Fruit fly (Drosophila melanogaster) whole organism, embryonic: ENCODE measurements around the gene CG12947.

Experiments
- ATbp ChIP-seq: fragments of 200-800 bp; sonication (Bioruptor generic); optimal IDR thresholded peaks from 2 replicates; lab custom pipeline; 2017; ENCODE audit warnings: missing biosample characterization, mild to moderate bottlenecking, missing genetic modification characterization, missing genetic modification reagents
- Awh ChIP-seq: fragments of 200-800 bp; sonication (Bioruptor generic); IDR thresholded peaks from 2 replicates; pipeline ENCODE4, ENCODE4 v1.3.6; 2022; ENCODE audit warnings: missing biosample characterization, missing genetic modification characterization
- B-H2 ChIP-seq: fragments of 200-800 bp; sonication (Bioruptor generic); optimal IDR thresholded peaks from 2 replicates; lab custom pipeline; 2018; ENCODE audit warnings: missing biosample characterization, mild to moderate bottlenecking, missing genetic modification characterization
- CG12391 ChIP-seq: fragments of 200-800 bp; sonication (Bioruptor generic); optimal IDR thresholded peaks from 3 replicates; lab custom pipeline; 2018; ENCODE audit warnings: missing biosample characterization, mild to moderate bottlenecking, missing genetic modification characterization, moderate library complexity
- CG14667 ChIP-seq: fragments of 200-800 bp; sonication (Bioruptor generic); IDR thresholded peaks from 2 replicates; pipeline ENCODE4 v1.3.6; 2022; ENCODE audit warnings: missing biosample characterization, missing genetic modification characterization
- CG14965 ChIP-seq: fragments of 200-800 bp; sonication (Bioruptor generic); optimal IDR thresholded peaks from 2 replicates; lab custom pipeline; 2016; ENCODE audit warnings: missing biosample characterization, missing genetic modification characterization, borderline replicate concordance
- CG15073 ChIP-seq: fragments of 200-800 bp; sonication (Bioruptor generic); optimal IDR thresholded peaks from 2 replicates; lab custom pipeline; 2016; ENCODE audit warnings: missing biosample characterization, missing genetic modification characterization
- CG15514 ChIP-seq: fragments of 200-800 bp; sonication (Bioruptor generic); optimal IDR thresholded peaks from 3 replicates; lab custom pipeline; 2017; ENCODE audit warnings: missing biosample characterization, missing genetic modification characterization, mild to moderate bottlenecking, moderate library complexity, missing genetic modification reagents
- CG15696 ChIP-seq: fragments of 200-800 bp; sonication (Bioruptor generic); optimal IDR thresholded peaks from 2 replicates; lab custom pipeline; 2019; ENCODE audit warnings: missing biosample characterization, mild to moderate bottlenecking, missing genetic modification characterization, moderate library complexity
- CG1603 ChIP-seq: fragments of 200-800 bp; sonication (Bioruptor generic); optimal IDR thresholded peaks from 2 replicates; lab custom pipeline; 2019; ENCODE audit warnings: missing biosample characterization, mild to moderate bottlenecking, missing genetic modification characterization, moderate library complexity
- CG16779 ChIP-seq: fragments of 200-800 bp; sonication (Bioruptor generic); IDR thresholded peaks from 2 replicates; pipeline ENCODE4 v1.3.6; 2022; ENCODE audit warnings: missing biosample characterization, missing genetic modification characterization
- CG16815 ChIP-seq: fragments of 200-800 bp; sonication (Bioruptor generic); optimal IDR thresholded peaks from 3 replicates; lab custom pipeline; 2017; ENCODE audit warnings: missing biosample characterization, mild to moderate bottlenecking, missing genetic modification characterization
- CG17802 ChIP-seq: fragments of 200-800 bp; sonication (Bioruptor generic); optimal IDR thresholded peaks from 2 replicates; lab custom pipeline; 2018; ENCODE audit warnings: missing biosample characterization, mild to moderate bottlenecking, missing genetic modification characterization, moderate library complexity
- CG2889 ChIP-seq: fragments of 200-800 bp; sonication (Bioruptor generic); IDR thresholded peaks from 3 replicates; pipeline ENCODE4 v1.3.6; 2022; ENCODE audit warnings: missing biosample characterization, missing genetic modification characterization
- CG3065 ChIP-seq: fragments of 200-800 bp; sonication (Bioruptor generic); optimal IDR thresholded peaks from 2 replicates; lab custom pipeline; 2016; ENCODE audit warnings: missing biosample characterization, missing genetic modification characterization
- CG32767 ChIP-seq: fragments of 200-800 bp; sonication (Bioruptor generic); IDR thresholded peaks from 2 replicates; pipeline ENCODE4 v1.3.6; 2022; ENCODE audit warnings: missing biosample characterization, missing genetic modification characterization
- CG3847 ChIP-seq: fragments of 200-800 bp; sonication (Bioruptor generic); IDR thresholded peaks from 2 replicates; pipeline ENCODE4 v1.3.6; 2022; ENCODE audit warnings: missing biosample characterization, missing genetic modification characterization
- CG4617 ChIP-seq: fragments of 200-800 bp; sonication (Bioruptor generic); optimal IDR thresholded peaks from 3 replicates; lab custom pipeline; 2016; ENCODE audit warnings: missing biosample characterization, missing genetic modification characterization, borderline replicate concordance
- CG7271 ChIP-seq: fragments of 200-800 bp; sonication (Bioruptor generic); optimal IDR thresholded peaks from 2 replicates; lab custom pipeline; 2018; ENCODE audit warnings: missing biosample characterization, mild to moderate bottlenecking, missing genetic modification characterization, moderate library complexity
- CG7372 ChIP-seq: fragments of 200-800 bp; sonication (Bioruptor generic); IDR thresholded peaks from 2 replicates; pipeline ENCODE4 v1.3.6; 2022; ENCODE audit warnings: missing biosample characterization, missing genetic modification characterization
- CG9932 ChIP-seq: fragments of 200-800 bp; sonication (Bioruptor generic); IDR thresholded peaks from 2 replicates; pipeline ENCODE4 v1.3.6; 2022; ENCODE audit warnings: missing biosample characterization, missing genetic modification characterization
- Camta ChIP-seq: fragments of 200-800 bp; sonication (Bioruptor generic); optimal IDR thresholded peaks from 2 replicates; lab custom pipeline; 2016; ENCODE audit warnings: missing biosample characterization, missing genetic modification characterization
- Dip2 ChIP-seq: fragments of 200-800 bp; sonication (Bioruptor generic); IDR thresholded peaks from 2 replicates; pipeline ENCODE4 v1.3.6; 2022; ENCODE audit warnings: missing biosample characterization, missing genetic modification characterization
- Fer2 ChIP-seq: fragments of 200-800 bp; sonication (Bioruptor generic); optimal IDR thresholded peaks from 2 replicates; lab custom pipeline; 2018; ENCODE audit warnings: missing biosample characterization, mild to moderate bottlenecking, missing genetic modification characterization, moderate library complexity
- MTF-1 ChIP-seq: fragments of 200-800 bp; sonication (Bioruptor generic); optimal IDR thresholded peaks from 2 replicates; lab custom pipeline; 2018; ENCODE audit warnings: missing biosample characterization, mild to moderate bottlenecking, missing genetic modification characterization, borderline replicate concordance
- NC2α ChIP-seq: fragments of 200-800 bp; sonication (Bioruptor generic); optimal IDR thresholded peaks from 2 replicates; lab custom pipeline; 2016; ENCODE audit warnings: missing biosample characterization, missing genetic modification characterization
- NFAT ChIP-seq: fragments of 200-800 bp; sonication (Bioruptor generic); IDR thresholded peaks from 2 replicates; pipeline ENCODE4 v1.3.6; 2022; ENCODE audit warnings: missing biosample characterization, missing genetic modification characterization
- Pdp1 ChIP-seq, 2 experiments: fragments of 200-800 bp; sonication (Bioruptor generic); optimal IDR thresholded peaks; 3 replicates each; lab custom pipeline; 2016; ENCODE audit warnings: missing biosample characterization in 2 of 2, missing genetic modification characterization in 2 of 2, mild to moderate bottlenecking in 1 of 2, moderate library complexity in 1 of 2
- Ravus ChIP-seq: fragments of 200-800 bp; sonication (Bioruptor generic); IDR thresholded peaks from 2 replicates; pipeline ENCODE4 v1.3.6; 2022; ENCODE audit warnings: missing biosample characterization, missing genetic modification characterization
- Rx ChIP-seq: fragments of 200-800 bp; sonication (Bioruptor generic); IDR thresholded peaks from 2 replicates; pipeline ENCODE4 v1.3.6; 2022; ENCODE audit warnings: missing biosample characterization, missing genetic modification characterization
- Sox100B ChIP-seq: fragments of 200-800 bp; sonication (Bioruptor generic); optimal IDR thresholded peaks from 3 replicates; lab custom pipeline; 2018; ENCODE audit warnings: missing biosample characterization, mild to moderate bottlenecking, missing genetic modification characterization
- ap ChIP-seq: fragments of 200-800 bp; sonication (Bioruptor generic); IDR thresholded peaks from 2 replicates; pipeline ENCODE4 v1.3.6; 2022; ENCODE audit warnings: missing biosample characterization, missing genetic modification characterization
- ash1 ChIP-seq: fragments of 200-800 bp; sonication (Bioruptor generic); optimal IDR thresholded peaks from 2 replicates; lab custom pipeline; 2018; ENCODE audit warnings: missing biosample characterization, mild to moderate bottlenecking, missing genetic modification characterization
- bigmax ChIP-seq: fragments of 200-800 bp; sonication (Bioruptor generic); optimal IDR thresholded peaks from 2 replicates; lab custom pipeline; 2018; ENCODE audit warnings: missing biosample characterization, mild to moderate bottlenecking, missing genetic modification characterization
- chif ChIP-seq, 2 experiments: fragments of 200-800 bp; sonication (Bioruptor generic); optimal IDR thresholded peaks; 3 replicates each; lab custom pipeline; 2016; ENCODE audit warnings: missing biosample characterization in 2 of 2, missing genetic modification characterization in 2 of 2
- chn ChIP-seq: fragments of 200-800 bp; sonication (Bioruptor generic); optimal IDR thresholded peaks from 2 replicates; lab custom pipeline; 2016; ENCODE audit warnings: missing biosample characterization, missing genetic modification characterization
- corto ChIP-seq: fragments of 200-800 bp; sonication (Bioruptor generic); optimal IDR thresholded peaks from 2 replicates; lab custom pipeline; 2016; ENCODE audit warnings: missing biosample characterization, mild to moderate bottlenecking, missing genetic modification characterization, moderate library complexity
- dati ChIP-seq: fragments of 200-800 bp; sonication (Bioruptor generic); IDR thresholded peaks from 2 replicates; pipeline ENCODE4 v1.3.6; 2022; ENCODE audit warnings: missing biosample characterization, missing genetic modification characterization
- disco-r ChIP-seq: fragments of 200-800 bp; sonication (Bioruptor generic); optimal IDR thresholded peaks from 2 replicates; lab custom pipeline; 2016; ENCODE audit warnings: missing biosample characterization, missing genetic modification characterization
- dpn ChIP-seq, 2 experiments: fragments of 200-800 bp; sonication (Bioruptor generic); optimal IDR thresholded peaks; 3 replicates each; lab custom pipeline; 2016; ENCODE audit warnings: missing biosample characterization in 2 of 2, missing genetic modification characterization in 2 of 2
- en ChIP-seq: fragments of 200-800 bp; sonication (Bioruptor generic); optimal IDR thresholded peaks from 2 replicates; lab custom pipeline; 2016; ENCODE audit warnings: missing biosample characterization, missing genetic modification characterization
- gro ChIP-seq: fragments of 200-800 bp; sonication (Bioruptor generic); optimal IDR thresholded peaks from 2 replicates; lab custom pipeline; 2016; ENCODE audit warnings: missing biosample characterization, missing genetic modification characterization
- jumu ChIP-seq: fragments of 200-800 bp; sonication (Bioruptor generic); optimal IDR thresholded peaks from 3 replicates; lab custom pipeline; 2016; ENCODE audit warnings: missing biosample characterization, missing genetic modification characterization
- kah ChIP-seq: fragments of 200-800 bp; sonication (Bioruptor generic); optimal IDR thresholded peaks from 2 replicates; lab custom pipeline; 2018; ENCODE audit warnings: missing biosample characterization, mild to moderate bottlenecking, missing genetic modification characterization
- klu ChIP-seq: fragments of 200-800 bp; sonication (Bioruptor generic); IDR thresholded peaks from 2 replicates; pipeline ENCODE4 v1.3.6; 2022; ENCODE audit warnings: missing biosample characterization, missing genetic modification characterization
- lmd ChIP-seq: fragments of 200-800 bp; sonication (Bioruptor generic); IDR thresholded peaks from 2 replicates; pipeline ENCODE4 v1.3.6; 2022; ENCODE audit warnings: missing biosample characterization, missing genetic modification characterization
- nmo ChIP-seq: fragments of 200-800 bp; sonication (Bioruptor generic); optimal IDR thresholded peaks from 2 replicates; lab custom pipeline; 2018; ENCODE audit warnings: missing biosample characterization, mild to moderate bottlenecking, missing genetic modification characterization, moderate library complexity
- pb ChIP-seq: fragments of 200-800 bp; sonication (Bioruptor generic); optimal IDR thresholded peaks from 3 replicates; lab custom pipeline; 2016; ENCODE audit warnings: missing biosample characterization, missing genetic modification characterization
- tgo ChIP-seq: fragments of 200-800 bp; sonication (Bioruptor generic); IDR thresholded peaks from 3 replicates; pipeline ENCODE4 v1.3.6; 2022; ENCODE audit warnings: missing biosample characterization, missing genetic modification characterization
- zen ChIP-seq: fragments of 200-800 bp; sonication (Bioruptor generic); optimal IDR thresholded peaks from 3 replicates; lab custom pipeline; 2018; ENCODE audit warnings: missing biosample characterization, mild to moderate bottlenecking, missing genetic modification characterization, moderate library complexity

CG12947 gene

DNA sequence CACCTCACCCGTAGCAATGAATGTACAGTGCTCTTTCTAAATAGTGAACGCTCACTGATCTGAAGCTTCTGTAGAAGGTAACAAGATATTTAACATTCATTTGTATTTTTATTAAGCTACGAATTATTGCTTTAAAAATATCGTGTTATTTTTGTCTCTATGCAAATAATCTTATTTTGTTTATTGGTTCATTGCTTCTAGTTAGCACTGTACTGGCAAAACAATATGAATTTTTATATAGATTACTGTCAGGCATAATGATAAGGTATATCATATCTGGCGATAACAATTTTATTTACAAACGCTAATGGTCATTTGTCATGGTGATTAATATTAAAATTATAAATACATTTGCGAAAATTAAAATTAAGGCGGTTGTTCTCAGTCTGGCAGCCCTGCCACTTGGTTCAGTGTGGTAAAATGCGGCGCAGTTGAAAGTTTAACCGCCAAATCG, 8.3 kb upstream of the CG12947 start, which contains the start of gene CG9471 (continued):
- peak; percentile 92 for TF ChIP-seq tgo (GFP tag; lab: Robert Waterston, UW)
- peak; percentile 73 for TF ChIP-seq pb
- TF ChIP-seq Rx, result peak; percentile 90
- TF ChIP-seq klu, result peak; percentile 82
- peak; percentile 85 for TF ChIP-seq Fer2 (tag; lab: Kevin White, UChicago)
- peak; percentile 87 for TF ChIP-seq Camta (GFP tag; lab: Kevin White, UChicago)
- no peak for TF ChIP-seq ash1
- peak; percentile 81 for TF ChIP-seq dati (GFP tag; lab: Robert Waterston, UW)
- peak; percentile 94 for TF ChIP-seq CG12391 (tag; lab: Kevin White, UChicago)
- TF ChIP-seq CG16779 (GFP tag; lab: Robert Waterston, UW), result peak; percentile 90
- TF ChIP-seq MTF-1, result peak; percentile 64
- TF ChIP-seq CG15073 (GFP tag; lab: Kevin White, UChicago), result peak; percentile 31
- peak; percentile 90 for TF ChIP-seq chn (GFP tag; lab: Kevin White, UChicago)
- peak; percentile 89 for TF ChIP-seq gro (GFP tag; lab: Kevin White, UChicago)
- peak; percentile 25; the same call in 1 of the 2 replicates for TF ChIP-seq Dip2 (GFP tag; lab: Robert Waterston, UW)
- TF ChIP-seq NFAT (GFP tag; lab: Robert Waterston, UW), result peak; percentile 72
- peak; percentile 76 for TF ChIP-seq Ravus
- TF ChIP-seq CG16815, result peak; percentile 87
- peak; percentile 85 to 89 for TF ChIP-seq chif (GFP tag; optimal IDR thresholded peaks at IDR 0.05; lab: Kevin White, UChicago)
- peak; percentile 91 for TF ChIP-seq B-H2 (GFP tag; lab: Kevin White, UChicago)
- peak; percentile 89 for TF ChIP-seq CG2889 (GFP tag; lab: Robert Waterston, UW)
- peak; percentile 90 for TF ChIP-seq Awh (GFP tag; lab: Robert Waterston, UW)
- peak; percentile 90 for TF ChIP-seq ap
- TF ChIP-seq CG3847 (GFP tag; lab: Robert Waterston, UW), result peak; percentile 89
- peak; percentile 73 for TF ChIP-seq CG7271
- TF ChIP-seq disco-r (GFP tag; lab: Kevin White, UChicago), result peak; percentile 43
- peak; percentile 92 for TF ChIP-seq CG7372
- peak; percentile 92 for TF ChIP-seq nmo (GFP tag; lab: Kevin White, UChicago)
- TF ChIP-seq CG15514, result peak; percentile 87
- peak; percentile 1 for TF ChIP-seq bigmax (GFP tag; lab: Kevin White, UChicago)
- peak; percentile 84 for TF ChIP-seq CG1603 (tag; lab: Kevin White, UChicago)
- peak; percentile 86 for TF ChIP-seq corto (GFP tag; lab: Kevin White, UChicago)
- TF ChIP-seq CG17802, result peak; percentile 50
- TF ChIP-seq zen (tag; lab: Kevin White, UChicago), result peak; percentile 88
- peak; percentile 76 for TF ChIP-seq NC2α
- TF ChIP-seq en (GFP tag; lab: Kevin White, UChicago), result peak; percentile 72
- TF ChIP-seq CG32767 (GFP tag; lab: Robert Waterston, UW), result peak; percentile 88; the same call in 1 of the 2 replicates
- peak; percentile 86 for TF ChIP-seq jumu
- peak; percentile 93 for TF ChIP-seq CG9932 (GFP tag; lab: Robert Waterston, UW)
- peak; percentile 89 for TF ChIP-seq CG14667 (GFP tag; lab: Robert Waterston, UW)
- TF ChIP-seq ATbp (GFP tag; lab: Kevin White, UChicago), result peak; percentile 88
- peak; percentile 76 for TF ChIP-seq CG15696
- peak; percentile 60 for TF ChIP-seq CG3065 (GFP tag; lab: Kevin White, UChicago)
- TF ChIP-seq kah (GFP tag; lab: Kevin White, UChicago), result peak; percentile 76
- TF ChIP-seq Sox100B (GFP tag; lab: Kevin White, UChicago), result peak; percentile 85
- peak; percentile 90 to 93 for TF ChIP-seq dpn (GFP tag; optimal IDR thresholded peaks at IDR 0.05; lab: Kevin White, UChicago)
- peak; percentile 92 for TF ChIP-seq lmd (GFP tag; lab: Robert Waterston, UW)
- peak; percentile 88 to 92 for TF ChIP-seq Pdp1 (GFP tag; optimal IDR thresholded peaks at IDR 0.05; lab: Kevin White, UChicago)
- peak; percentile 81 for TF ChIP-seq CG4617 (GFP tag; lab: Kevin White, UChicago)
- no peak for TF ChIP-seq CG14965 (GFP tag; lab: Kevin White, UChicago)
